Worm (Caenorhabditis elegans) whole organism, L4 larva: ENCODE data around the gene T09F3.5.

Experiments used
- D1046.2 ChIP-seq: fragments of 200-800 bp; sonication (Bioruptor generic); IDR thresholded peaks from 2 replicates; pipeline ENCODE4 v1.3.6; 2022; ENCODE audit warnings: missing genetic modification characterization, missing compliant biosample characterization
- Y5F2A.4 ChIP-seq: fragments of 200-800 bp; sonication (Bioruptor generic); optimal IDR thresholded peaks from 2 replicates; lab custom pipeline; 2018; ENCODE audit warnings: mild to moderate bottlenecking, missing genetic modification characterization, missing compliant biosample characterization
- aha-1 ChIP-seq: fragments of 150-350 bp; peaks from one replicate; lab custom pipeline; 2014; ENCODE audit warnings: missing biosample characterization, missing genetic modification characterization
- aly-2 ChIP-seq: sonication (generic microtip); optimal IDR thresholded peaks from 2 replicates; lab custom pipeline; 2018; ENCODE audit warnings: missing biosample characterization, missing genetic modification characterization
- attf-4 ChIP-seq: sonication (generic microtip); optimal IDR thresholded peaks from 3 replicates; lab custom pipeline; 2017; ENCODE audit warnings: missing biosample characterization, missing genetic modification characterization
- daf-12 ChIP-seq: fragments of 150-350 bp; optimal IDR thresholded peaks from 2 replicates; lab custom pipeline; 2014; ENCODE audit warnings: missing biosample characterization, missing genetic modification reagents, missing genetic modification characterization
- daf-16 ChIP-seq, 3 experiments: sonication (generic microtip); optimal IDR thresholded peaks; 2 replicates each; lab custom pipeline; 2016 to 2017; ENCODE audit warnings: missing genetic modification characterization in 3 of 3, missing genetic modification reagents in 3 of 3, mild to moderate bottlenecking in 2 of 3, missing compliant biosample characterization in 2 of 3, missing biosample characterization in 1 of 3, moderate library complexity in 1 of 3
- dmd-9 ChIP-seq: fragments of 200-800 bp; sonication (Bioruptor generic); IDR thresholded peaks from 2 replicates; pipeline ENCODE4 v1.3.6; 2022; ENCODE audit warnings: missing genetic modification reagents, missing genetic modification characterization, missing compliant biosample characterization
- dve-1 ChIP-seq: sonication (generic microtip); optimal IDR thresholded peaks from 2 replicates; lab custom pipeline; 2017; ENCODE audit warnings: antibody characterized with exemption, mild to moderate bottlenecking, missing genetic modification characterization, missing compliant biosample characterization; ENCODE audit not compliant: insufficient read depth
- hif-1 ChIP-seq, 2 experiments: sonication (generic microtip); optimal IDR thresholded peaks; 2 replicates each; lab custom pipeline; 2016 to 2017; ENCODE audit warnings: missing compliant biosample characterization in 2 of 2, missing genetic modification characterization in 2 of 2, missing genetic modification reagents in 2 of 2, missing genotype in 2 of 2, mild to moderate bottlenecking in 1 of 2
- hlh-11 ChIP-seq: fragments of 200-800 bp; sonication (Bioruptor generic); optimal IDR thresholded peaks from 2 replicates; lab custom pipeline; 2018; ENCODE audit warnings: mild to moderate bottlenecking, missing genetic modification characterization, missing compliant biosample characterization
- hmg-1.1 ChIP-seq: fragments of 200-800 bp; sonication (Bioruptor generic); IDR thresholded peaks from 2 replicates; pipeline ENCODE4 v1.3.6; 2022; ENCODE audit warnings: missing genetic modification reagents, missing genetic modification characterization, missing compliant biosample characterization
- jun-1 ChIP-seq: fragments of 150-350 bp; optimal IDR thresholded peaks from 2 replicates; lab custom pipeline; 2014; ENCODE audit warnings: missing biosample characterization, missing genetic modification reagents, missing genetic modification characterization
- lim-7 ChIP-seq: fragments of 200-800 bp; sonication (Bioruptor generic); IDR thresholded peaks from 2 replicates; pipeline ENCODE4 v1.3.6; 2022; ENCODE audit warnings: missing genetic modification characterization, missing compliant biosample characterization
- lin-1 ChIP-seq: fragments of 200-800 bp; sonication (Bioruptor generic); IDR thresholded peaks from 2 replicates; pipeline ENCODE4 v1.3.6; 2022; ENCODE audit warnings: missing genetic modification reagents, missing genetic modification characterization, missing compliant biosample characterization
- lin-29 ChIP-seq: fragments of 200-800 bp; sonication (Bioruptor generic); IDR thresholded peaks from 2 replicates; pipeline ENCODE4 v1.3.6; 2022; ENCODE audit warnings: missing genetic modification reagents, missing genetic modification characterization, missing compliant biosample characterization
- lin-38 ChIP-seq: fragments of 200-800 bp; sonication (Bioruptor generic); IDR thresholded peaks from 2 replicates; pipeline ENCODE4 v1.3.6; 2022; ENCODE audit warnings: missing genetic modification reagents, missing genetic modification characterization, missing compliant biosample characterization
- lin-39 ChIP-seq: fragments of 150-350 bp; optimal IDR thresholded peaks from 2 replicates; lab custom pipeline; 2014; ENCODE audit warnings: missing biosample characterization, missing genetic modification reagents, missing genetic modification characterization
- lir-3 ChIP-seq: sonication (generic microtip); optimal IDR thresholded peaks from 2 replicates; lab custom pipeline; 2016; ENCODE audit warnings: mild to moderate bottlenecking, missing genetic modification characterization, missing compliant biosample characterization
- madf-5 ChIP-seq, 2 experiments: fragments of 200-800 bp; sonication (Bioruptor generic); IDR thresholded peaks; 2 replicates each; pipeline ENCODE4 v1.3.6; 2022; ENCODE audit warnings: missing compliant biosample characterization in 2 of 2, missing genetic modification characterization in 2 of 2
- madf-9 ChIP-seq: fragments of 200-800 bp; sonication (Bioruptor generic); conservative IDR thresholded peaks from 2 replicates; pipeline ENCODE4 v1.3.6; 2022; ENCODE audit warnings: missing genetic modification reagents, missing genetic modification characterization, missing compliant biosample characterization
- mdl-1 ChIP-seq, 2 experiments: fragments of 150-350 bp in 1 of 2; sonication (generic microtip) in 1 of 2; optimal IDR thresholded peaks; 2 replicates each; lab custom pipeline; 2014 to 2017; ENCODE audit warnings: missing biosample characterization in 2 of 2, missing genetic modification characterization in 2 of 2
- mes-2 ChIP-seq: sonication (generic microtip); optimal IDR thresholded peaks from 2 replicates; lab custom pipeline; 2016; ENCODE audit warnings: missing genotype, mild to moderate bottlenecking, missing genetic modification characterization, missing compliant biosample characterization; ENCODE audit not compliant: poor library complexity, severe bottlenecking
- nhr-10 ChIP-seq: fragments of 150-350 bp; optimal IDR thresholded peaks from 2 replicates; lab custom pipeline; 2014; ENCODE audit warnings: missing biosample characterization, missing genetic modification characterization
- nhr-102 ChIP-seq: sonication (generic microtip); optimal IDR thresholded peaks from 2 replicates; lab custom pipeline; 2016; ENCODE audit warnings: mild to moderate bottlenecking, missing genetic modification characterization, moderate library complexity, missing compliant biosample characterization
- nhr-28 ChIP-seq: fragments of 150-350 bp; optimal IDR thresholded peaks from 2 replicates; lab custom pipeline; 2014; ENCODE audit warnings: missing biosample characterization, missing genetic modification characterization
- nhr-41 ChIP-seq: fragments of 200-800 bp; sonication (Bioruptor generic); IDR thresholded peaks from 2 replicates; pipeline ENCODE4 v1.3.6; 2022; ENCODE audit warnings: missing genetic modification reagents, missing genetic modification characterization, missing compliant biosample characterization
- nhr-6 ChIP-seq: fragments of 150-350 bp; optimal IDR thresholded peaks from 2 replicates; lab custom pipeline; 2014; ENCODE audit warnings: missing biosample characterization, missing genetic modification characterization
- pha-4 ChIP-seq, 2 experiments: fragments of 150-350 bp in 1 of 2; fragments of 200-800 bp in 1 of 2; sonication (Bioruptor generic) in 1 of 2; IDR thresholded peaks in 1 of 2; optimal IDR thresholded peaks in 1 of 2; 2 replicates each; pipeline versions ENCODE4 v1.3.6 to Lab custom; 2014 to 2022; ENCODE audit warnings: missing genetic modification characterization in 2 of 2, missing genetic modification reagents in 2 of 2, missing biosample characterization in 1 of 2, missing compliant biosample characterization in 1 of 2
- skn-1 ChIP-seq: fragments of 150-350 bp; optimal IDR thresholded peaks from 2 replicates; lab custom pipeline; 2014; ENCODE audit warnings: missing biosample characterization, missing genetic modification characterization
- spr-3 ChIP-seq: fragments of 200-800 bp; sonication (Bioruptor generic); optimal IDR thresholded peaks from 2 replicates; lab custom pipeline; 2018; ENCODE audit warnings: mild to moderate bottlenecking, missing genetic modification characterization, missing compliant biosample characterization
- tra-1 ChIP-seq: fragments of 200-800 bp; sonication (Bioruptor generic); IDR thresholded peaks from 2 replicates; pipeline ENCODE4 v1.3.6; 2022; ENCODE audit warnings: missing genetic modification reagents, missing genetic modification characterization, missing compliant biosample characterization
- unc-130 ChIP-seq: sonication (generic microtip); optimal IDR thresholded peaks from 2 replicates; lab custom pipeline; 2016; ENCODE audit warnings: missing genetic modification reagents, missing genetic modification characterization, missing compliant biosample characterization
- unc-62 ChIP-seq, 3 experiments: fragments of 150-350 bp in 1 of 3; sonication (generic microtip); optimal IDR thresholded peaks in 2 of 3; peaks in 1 of 3; 1 replicate in 1 of 3; 2 replicates in 2 of 3; lab custom pipeline; 2014 to 2017; ENCODE audit warnings: missing biosample characterization in 3 of 3, missing genetic modification characterization in 3 of 3, missing genetic modification reagents in 3 of 3, missing genotype in 1 of 3
- vab-7 ChIP-seq: fragments of 200-800 bp; sonication (Bioruptor generic); IDR thresholded peaks from 2 replicates; pipeline ENCODE4 v1.3.6; 2022; ENCODE audit warnings: missing genetic modification reagents, missing genetic modification characterization, missing compliant biosample characterization
- zag-1 ChIP-seq: fragments of 150-350 bp; optimal IDR thresholded peaks from 2 replicates; lab custom pipeline; 2014; ENCODE audit warnings: missing biosample characterization, missing genetic modification characterization
- zfp-2 ChIP-seq: sonication (generic microtip); optimal IDR thresholded peaks from 2 replicates; lab custom pipeline; 2016; ENCODE audit warnings: mild to moderate bottlenecking, missing genetic modification characterization, missing compliant biosample characterization
- zfp-3 ChIP-seq: fragments of 200-800 bp; sonication (Bioruptor generic); conservative IDR thresholded peaks from 2 replicates; pipeline ENCODE4 v1.3.6; 2022; ENCODE audit warnings: missing genetic modification reagents, missing genetic modification characterization, missing compliant biosample characterization
- ztf-7 ChIP-seq: fragments of 150-350 bp; optimal IDR thresholded peaks from 2 replicates; lab custom pipeline; 2014; ENCODE audit warnings: missing biosample characterization, missing genetic modification characterization

Gene T09F3.5

ce11 chrII:10357468-10358007, 39.1 kb upstream of the T09F3.5 start, which contains the start of gene C07E3.3:
Gene C07E3.3 (minus strand): TSS chrII:10357518.
- TF ChIP-seq unc-62 (GFP tag; optimal IDR thresholded peaks at IDR 0.05 in 1 of 2; lab: Kevin White, UChicago): peak in 1 of 2 experiments; percentile 20
- TF ChIP-seq unc-62 (tag; optimal IDR thresholded peaks at IDR 0.05; lab: Kevin White, UChicago): no peak
- TF ChIP-seq D1046.2 (GFP tag; lab: Robert Waterston, UW): no peak
- no peak for TF ChIP-seq spr-3
- no peak for TF ChIP-seq mes-2
- TF ChIP-seq madf-9 (GFP tag; lab: Robert Waterston, UW): no peak
- TF ChIP-seq lin-29 (GFP tag; lab: Robert Waterston, UW): no peak
- no peak for TF ChIP-seq nhr-41 (GFP tag; lab: Robert Waterston, UW)
- no peak for TF ChIP-seq unc-130 (GFP tag; lab: Kevin White, UChicago)
- no peak for TF ChIP-seq Y5F2A.4 (GFP tag; lab: Kevin White, UChicago)
- no peak for TF ChIP-seq zag-1 (tag; lab: Kevin White, UChicago)
- no peak for TF ChIP-seq daf-16 (GFP tag; optimal IDR thresholded peaks at IDR 0.05; lab: Kevin White, UChicago)
- peak; percentile 54 for TF ChIP-seq daf-16 (tag; optimal IDR thresholded peaks at IDR 0.05; lab: Kevin White, UChicago)
- TF ChIP-seq hmg-1.1: no peak

DNA sequence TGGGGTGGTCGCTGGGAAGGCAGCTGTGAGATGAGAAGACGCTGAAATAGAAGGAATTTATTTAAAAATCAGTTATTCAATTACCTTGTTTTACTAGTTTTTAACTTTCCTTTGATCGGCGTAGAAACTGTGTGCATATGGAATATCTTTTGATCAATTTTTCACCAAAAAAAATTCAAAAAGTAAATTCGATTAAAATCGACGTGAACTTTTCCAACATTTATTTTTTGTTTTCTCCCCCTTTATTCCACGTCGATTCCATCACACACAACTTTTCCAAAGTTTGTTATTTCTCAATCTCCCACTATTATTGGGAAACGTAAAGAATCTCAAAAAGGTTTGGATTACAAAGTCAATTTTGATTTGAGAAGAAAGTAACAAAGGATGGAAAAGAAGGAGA, 36.2 kb upstream of the T09F3.5 start, which contains the start of gene C07E3.4:
C07E3.4 (plus strand) TSS at position 301 of the 400 bp plus-strand sequence.
- TF ChIP-seq mdl-1 (tag; optimal IDR thresholded peaks at IDR 0.05; lab: Kevin White, UChicago): no peak
- TF ChIP-seq lir-3: no peak
- TF ChIP-seq daf-12: no peak
- no peak for TF ChIP-seq jun-1 (tag; lab: Kevin White, UChicago)
- TF ChIP-seq unc-62 (GFP tag; optimal IDR thresholded peaks at IDR 0.05 in 1 of 2; lab: Kevin White, UChicago): peak in 1 of 2 experiments; percentile 35
- TF ChIP-seq unc-62 (tag; optimal IDR thresholded peaks at IDR 0.05; lab: Kevin White, UChicago): no peak
- peak; percentile 27 for TF ChIP-seq aha-1 (tag; lab: Kevin White, UChicago)

- no peak for TF ChIP-seq vab-7
- no peak for TF ChIP-seq pha-4 (GFP tag; IDR thresholded peaks at IDR 0.05; lab: Robert Waterston, UW)
- no peak for TF ChIP-seq pha-4 (tag; optimal IDR thresholded peaks at IDR 0.05; lab: Kevin White, UChicago)
- no peak for TF ChIP-seq hif-1 (tag; optimal IDR thresholded peaks at IDR 0.05; lab: Kevin White, UChicago)
- TF ChIP-seq lin-1: no peak
- no peak for TF ChIP-seq aly-2
- TF ChIP-seq nhr-102 (tag; lab: Kevin White, UChicago): no peak
Measured at ce11 chrII:10367202-10367601, 29.5 kb upstream of the T09F3.5 start, which contains the start of gene ceh-57. Gene ceh-57 (minus strand): TSS chrII:10367296.

DNA sequence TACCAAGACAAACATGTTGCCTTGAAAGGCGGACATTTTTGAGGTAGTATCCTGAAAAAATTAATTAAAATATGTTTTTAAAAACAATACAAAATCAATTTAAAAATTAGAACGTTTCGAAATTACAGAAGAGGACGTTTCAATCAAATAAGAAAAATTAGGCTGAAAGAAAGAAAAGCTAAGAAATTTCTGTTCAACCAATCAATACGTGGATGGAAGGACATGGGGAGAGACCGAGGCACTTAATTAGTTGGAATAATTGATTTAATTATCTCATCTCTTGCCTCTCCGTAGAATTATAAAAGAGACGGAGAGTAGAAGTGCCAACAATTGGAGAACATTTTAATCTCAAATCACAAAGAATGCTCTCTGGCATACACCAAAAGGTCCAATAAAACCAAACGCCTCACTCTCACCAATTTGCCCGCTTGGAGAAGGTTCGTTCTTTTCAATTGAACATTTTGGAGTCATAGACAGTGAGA, 27.1 kb upstream of the T09F3.5 start, which contains the start of gene ceh-58:
ceh-58 (minus strand) TSS at position 51 of the 482 bp plus-strand sequence.
- TF ChIP-seq madf-5 (GFP tag; IDR thresholded peaks at IDR 0.05; lab: Robert Waterston, UW): no peak
- TF ChIP-seq lir-3: no peak
- TF ChIP-seq spr-3: no peak
- TF ChIP-seq lin-29 (GFP tag; lab: Robert Waterston, UW): no peak
- TF ChIP-seq dmd-9 (GFP tag; lab: Robert Waterston, UW): no peak
- TF ChIP-seq nhr-6: no peak
- TF ChIP-seq nhr-10: no peak

- TF ChIP-seq unc-62 (GFP tag; optimal IDR thresholded peaks at IDR 0.05 in 1 of 2; lab: Kevin White, UChicago) (peak in 1 of 2 experiments; percentile 60), unc-62 (tag; optimal IDR thresholded peaks at IDR 0.05; lab: Kevin White, UChicago) (no peak), hlh-11 (tag; lab: Kevin White, UChicago) (no peak)
Measured at ce11 chrII:10370826-10371225, 25.9 kb upstream of the T09F3.5 start.

DNA sequence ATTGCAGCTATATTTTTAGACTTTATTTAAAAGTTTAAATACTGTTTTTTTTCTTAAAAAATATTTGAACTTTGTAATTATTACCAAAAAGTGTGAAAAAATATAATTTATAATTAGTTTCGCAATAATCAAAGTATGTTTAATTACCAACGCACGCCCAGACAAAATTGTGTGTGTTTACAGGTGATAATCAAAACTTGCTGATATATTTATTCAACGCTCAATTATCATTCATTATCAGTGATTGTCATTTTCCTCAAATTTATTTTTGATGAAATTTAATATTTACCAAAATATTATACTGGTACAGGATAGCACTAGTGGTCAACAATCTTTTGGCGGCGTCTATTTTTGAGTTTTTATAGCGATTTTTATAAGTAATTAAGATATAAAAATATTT, 23.7 kb upstream of the T09F3.5 start:
- TF ChIP-seq ztf-7 (tag; lab: Kevin White, UChicago) (no peak), nhr-28 (tag; lab: Kevin White, UChicago) (no peak), zfp-3 (GFP tag; lab: Robert Waterston, UW) (no peak), tra-1 (no peak), aha-1 (tag; lab: Kevin White, UChicago) (peak; percentile 51), zfp-2 (tag; lab: Kevin White, UChicago) (no peak), lin-39 (no peak), lin-38 (GFP tag; lab: Robert Waterston, UW) (no peak), pha-4 (GFP tag; IDR thresholded peaks at IDR 0.05; lab: Robert Waterston, UW) (no peak), pha-4 (tag; optimal IDR thresholded peaks at IDR 0.05; lab: Kevin White, UChicago) (no peak), dve-1 (tag; lab: Kevin White, UChicago) (peak; percentile 31), lim-7 (GFP tag; lab: Robert Waterston, UW) (no peak), attf-4 (no peak), skn-1 (tag; lab: Kevin White, UChicago) (no peak), lir-3 (no peak)
